Worm (Caenorhabditis elegans) whole organism, L2 larva: ENCODE results near the gene C27H5.2.

Source experiments
- C34F6.9 ChIP-seq: fragments of 150-350 bp; optimal IDR thresholded peaks from 2 replicates; lab custom pipeline; 2014; ENCODE audit warnings: missing biosample characterization, missing genetic modification characterization
- F13H6.1 ChIP-seq: sonication (generic microtip); optimal IDR thresholded peaks from 2 replicates; lab custom pipeline; 2016; ENCODE audit warnings: missing genetic modification characterization, missing compliant biosample characterization
- Y55F3AM.14 ChIP-seq: fragments of 200-800 bp; sonication (Bioruptor generic); optimal IDR thresholded peaks from 2 replicates; lab custom pipeline; 2018; ENCODE audit warnings: mild to moderate bottlenecking, missing genetic modification characterization, missing compliant biosample characterization
- ZK546.5 ChIP-seq: sonication (generic microtip); optimal IDR thresholded peaks from 2 replicates; lab custom pipeline; 2017; ENCODE audit warnings: missing biosample characterization, missing genetic modification characterization
- alr-1 ChIP-seq: fragments of 150-350 bp; optimal IDR thresholded peaks from 2 replicates; lab custom pipeline; 2014; ENCODE audit warnings: missing biosample characterization, missing genetic modification characterization
- aly-2 ChIP-seq: fragments of 150-350 bp; optimal IDR thresholded peaks from 2 replicates; lab custom pipeline; 2014; ENCODE audit warnings: missing biosample characterization, missing genetic modification characterization
- ama-1 ChIP-seq: fragments of 150-350 bp; optimal IDR thresholded peaks from 2 replicates; lab custom pipeline; 2018; ENCODE audit warnings: inconsistent platforms
- ceh-16 ChIP-seq: fragments of 150-350 bp; optimal IDR thresholded peaks from 2 replicates; lab custom pipeline; 2014; ENCODE audit warnings: missing biosample characterization, missing genetic modification characterization
- ceh-82 ChIP-seq: fragments of 150-350 bp; optimal IDR thresholded peaks from 2 replicates; lab custom pipeline; 2014; ENCODE audit warnings: missing biosample characterization, missing genetic modification characterization
- crh-2 ChIP-seq: sonication (generic microtip); optimal IDR thresholded peaks from 2 replicates; lab custom pipeline; 2017; ENCODE audit warnings: missing biosample characterization, missing genetic modification characterization
- dmd-4 ChIP-seq: sonication (generic microtip); optimal IDR thresholded peaks from 2 replicates; lab custom pipeline; 2017; ENCODE audit warnings: missing biosample characterization, missing genetic modification characterization
- egl-27 ChIP-seq: sonication (generic microtip); optimal IDR thresholded peaks from 3 replicates; lab custom pipeline; 2017; ENCODE audit warnings: missing biosample characterization, missing genetic modification reagents, missing genetic modification characterization
- elt-1 ChIP-seq: fragments of 150-350 bp; optimal IDR thresholded peaks from 2 replicates; lab custom pipeline; 2014; ENCODE audit warnings: missing biosample characterization, missing genetic modification characterization
- fos-1 ChIP-seq: fragments of 150-350 bp; optimal IDR thresholded peaks from 2 replicates; lab custom pipeline; 2014; ENCODE audit warnings: missing biosample characterization, missing genetic modification characterization
- gmeb-1 ChIP-seq: fragments of 150-350 bp; optimal IDR thresholded peaks from 2 replicates; lab custom pipeline; 2014; ENCODE audit warnings: missing biosample characterization, missing genetic modification characterization
- lin-11 ChIP-seq: fragments of 150-350 bp; sonication (generic microtip); optimal IDR thresholded peaks from 2 replicates; lab custom pipeline; 2014; ENCODE audit warnings: missing biosample characterization, missing genetic modification characterization, inconsistent platforms, mixed read lengths
- lin-13 ChIP-seq: fragments of 150-350 bp; optimal IDR thresholded peaks from 2 replicates; lab custom pipeline; 2014; ENCODE audit warnings: missing biosample characterization, missing genetic modification reagents, missing genetic modification characterization
- mab-5 ChIP-seq: fragments of 150-350 bp; optimal IDR thresholded peaks from 2 replicates; lab custom pipeline; 2014; ENCODE audit warnings: missing biosample characterization, missing genetic modification characterization
- mbf-1 ChIP-seq: sonication (generic microtip); optimal IDR thresholded peaks from 2 replicates; lab custom pipeline; 2017; ENCODE audit warnings: missing biosample characterization, missing genetic modification characterization
- mdl-1 ChIP-seq, 2 experiments: fragments of 150-350 bp in 1 of 2; sonication (generic microtip) in 1 of 2; optimal IDR thresholded peaks; 2 replicates each; lab custom pipeline; 2017; ENCODE audit warnings: missing biosample characterization in 2 of 2, missing genetic modification characterization in 2 of 2
- nhr-10 ChIP-seq: sonication (generic microtip); optimal IDR thresholded peaks from 2 replicates; lab custom pipeline; 2017; ENCODE audit warnings: missing biosample characterization, missing genetic modification characterization
- nhr-11 ChIP-seq: fragments of 150-350 bp; optimal IDR thresholded peaks from 2 replicates; lab custom pipeline; 2014; ENCODE audit warnings: missing biosample characterization, missing genetic modification characterization
- nhr-12 ChIP-seq: fragments of 150-350 bp; optimal IDR thresholded peaks from 2 replicates; lab custom pipeline; 2014; ENCODE audit warnings: missing biosample characterization, missing genetic modification characterization
- nhr-21 ChIP-seq: fragments of 150-350 bp; optimal IDR thresholded peaks from 2 replicates; lab custom pipeline; 2014; ENCODE audit warnings: missing biosample characterization, missing genetic modification characterization
- nhr-23 ChIP-seq: fragments of 150-350 bp; optimal IDR thresholded peaks from 2 replicates; lab custom pipeline; 2014; ENCODE audit warnings: missing biosample characterization, missing genetic modification reagents, missing genetic modification characterization
- nhr-237 ChIP-seq: fragments of 150-350 bp; optimal IDR thresholded peaks from 2 replicates; lab custom pipeline; 2014; ENCODE audit warnings: missing biosample characterization, missing genetic modification characterization
- nhr-6 ChIP-seq: fragments of 150-350 bp; optimal IDR thresholded peaks from 2 replicates; lab custom pipeline; 2014; ENCODE audit warnings: missing biosample characterization, missing genetic modification characterization
- nhr-77 ChIP-seq: fragments of 150-350 bp; optimal IDR thresholded peaks from 2 replicates; lab custom pipeline; 2014; ENCODE audit warnings: missing biosample characterization, missing genetic modification characterization
- peb-1 ChIP-seq: fragments of 150-350 bp; optimal IDR thresholded peaks from 2 replicates; lab custom pipeline; 2014; ENCODE audit warnings: missing biosample characterization, missing genetic modification characterization
- sem-4 ChIP-seq: fragments of 150-350 bp; optimal IDR thresholded peaks from 2 replicates; lab custom pipeline; 2014; ENCODE audit warnings: missing biosample characterization, missing genetic modification reagents, missing genetic modification characterization
- sma-9 ChIP-seq, 2 experiments: fragments of 150-350 bp in 1 of 2; sonication (generic microtip) in 1 of 2; optimal IDR thresholded peaks; 2 replicates each; lab custom pipeline; 2014 to 2016; ENCODE audit warnings: missing genetic modification characterization in 2 of 2, mild to moderate bottlenecking in 1 of 2, missing biosample characterization in 1 of 2, missing compliant biosample characterization in 1 of 2, missing genetic modification reagents in 1 of 2, moderate library complexity in 1 of 2
- snpc-4 ChIP-seq: fragments of 150-350 bp; optimal IDR thresholded peaks from 2 replicates; lab custom pipeline; 2014; ENCODE audit warnings: missing biosample characterization, missing genetic modification characterization
- unc-62 ChIP-seq: fragments of 150-350 bp; optimal IDR thresholded peaks from 2 replicates; lab custom pipeline; 2014; ENCODE audit warnings: missing biosample characterization, missing genetic modification reagents, missing genetic modification characterization
- zag-1 ChIP-seq: fragments of 150-350 bp; optimal IDR thresholded peaks from 2 replicates; lab custom pipeline; 2014; ENCODE audit warnings: missing biosample characterization, missing genetic modification characterization
- ztf-1 ChIP-seq: fragments of 200-800 bp; sonication (Bioruptor generic); conservative IDR thresholded peaks from 2 replicates; pipeline ENCODE4 v1.3.6; 2022; ENCODE audit warnings: missing genetic modification characterization, missing compliant biosample characterization
- ztf-11 ChIP-seq: sonication (generic microtip); optimal IDR thresholded peaks from 2 replicates; lab custom pipeline; 2017; ENCODE audit warnings: missing biosample characterization, missing genetic modification characterization

Gene C27H5.2

DNA sequence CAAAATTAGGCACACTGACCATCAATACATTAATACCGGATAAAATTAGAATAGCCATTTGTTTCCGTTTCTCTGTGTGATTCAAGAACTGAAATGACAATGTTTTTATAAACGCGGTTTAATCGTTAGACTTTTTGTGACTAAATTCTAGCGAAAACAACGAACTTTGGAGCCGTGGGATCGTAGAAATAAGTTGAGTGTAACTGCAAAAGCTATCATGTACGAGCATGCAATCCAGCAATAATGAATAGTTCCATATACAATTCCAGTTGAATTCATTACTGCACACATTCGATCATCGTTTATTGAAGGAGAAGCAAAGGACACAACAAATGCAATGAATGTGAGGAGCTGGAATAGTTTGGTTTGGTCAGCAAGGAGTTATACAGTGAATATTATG, 30.7 kb downstream of the C27H5.2 start:
- TF ChIP-seq mab-5 (tag; lab: Kevin White, UChicago) (no peak), peb-1 (tag; lab: Kevin White, UChicago) (no peak), ceh-16 (tag; lab: Kevin White, UChicago) (no peak), Y55F3AM.14 (GFP tag; lab: Kevin White, UChicago) (no peak), snpc-4 (tag; lab: Kevin White, UChicago) (no peak), lin-11 (tag; lab: Kevin White, UChicago) (no peak)

DNA sequence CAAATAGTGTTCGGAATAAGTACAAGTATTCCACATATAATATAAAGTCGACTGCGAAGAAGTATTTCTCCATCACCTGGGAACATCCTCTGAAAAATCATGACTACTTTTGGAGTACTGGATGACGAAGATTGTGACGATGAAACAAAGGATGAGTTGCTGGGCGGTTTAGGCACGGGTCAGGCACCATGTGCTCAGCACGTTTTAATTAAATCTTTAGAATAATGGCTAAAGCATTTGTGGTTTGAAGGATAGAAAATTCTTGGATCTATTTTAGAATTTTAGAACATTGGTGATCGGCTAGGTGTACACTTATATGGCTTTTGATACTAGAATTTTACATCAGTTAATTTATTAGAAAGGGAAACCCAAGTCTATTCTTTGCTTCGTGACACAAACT, 31.7 kb downstream of the C27H5.2 start, which contains the start of gene C27H5.6:
Gene C27H5.6 (minus strand): TSS at position 101 of the 400 bp plus-strand sequence.
- TF ChIP-seq ZK546.5 (tag; lab: Kevin White, UChicago): no peak
- TF ChIP-seq ceh-82 (tag; lab: Kevin White, UChicago): no peak
- TF ChIP-seq C34F6.9: no peak
- TF ChIP-seq gmeb-1 (tag; lab: Kevin White, UChicago): no peak
- no peak for TF ChIP-seq ama-1 (lab: Kevin White, UChicago)
- no peak for TF ChIP-seq mbf-1
- no peak for TF ChIP-seq F13H6.1
- TF ChIP-seq Y55F3AM.14 (GFP tag; lab: Kevin White, UChicago): no peak
- no peak for TF ChIP-seq ztf-1 (GFP tag; lab: Robert Waterston, UW)

DNA sequence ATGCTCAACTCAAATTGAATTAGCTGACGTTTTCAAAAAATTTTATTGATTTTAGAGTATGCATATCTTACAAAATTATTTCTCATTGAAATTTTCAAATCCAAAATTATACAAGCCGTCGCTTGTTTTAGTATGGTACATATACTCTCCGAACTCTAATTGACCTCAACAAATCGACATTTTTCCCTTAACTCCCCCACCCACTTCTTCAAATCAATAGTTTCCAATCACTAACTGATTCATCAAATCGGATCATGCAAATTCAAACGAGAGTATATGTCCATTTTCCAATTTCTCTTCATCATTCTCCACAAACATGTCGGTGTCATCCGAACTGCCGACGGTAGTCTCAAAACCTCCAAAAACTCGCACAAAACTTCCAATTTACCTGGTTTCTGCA, 33.7 kb downstream of the C27H5.2 start, which contains the start of gene E04F6.4:
Gene E04F6.4 (plus strand): TSS at position 301 of the 400 bp plus-strand sequence.
- TF ChIP-seq Y55F3AM.14 (GFP tag; lab: Kevin White, UChicago) (no peak), dmd-4 (tag; lab: Kevin White, UChicago) (no peak), nhr-6 (tag; lab: Kevin White, UChicago) (no peak), elt-1 (tag; lab: Kevin White, UChicago) (no peak), lin-11 (tag; lab: Kevin White, UChicago) (no peak), nhr-77 (tag; lab: Kevin White, UChicago) (no peak)

- TF ChIP-seq nhr-11 (no peak), zag-1 (tag; lab: Kevin White, UChicago) (no peak), C34F6.9 (no peak), nhr-23 (tag; lab: Kevin White, UChicago) (no peak), ztf-11 (tag; lab: Kevin White, UChicago) (no peak), sem-4 (no peak), crh-2 (tag; lab: Kevin White, UChicago) (no peak), nhr-21 (tag; lab: Kevin White, UChicago) (no peak), nhr-6 (tag; lab: Kevin White, UChicago) (no peak), alr-1 (tag; lab: Kevin White, UChicago) (no peak), unc-62 (GFP tag; lab: Kevin White, UChicago) (no peak), lin-13 (GFP tag; lab: Kevin White, UChicago) (no peak), nhr-10 (no peak), dmd-4 (tag; lab: Kevin White, UChicago) (no peak), mbf-1 (no peak), mdl-1 (tag; optimal IDR thresholded peaks at IDR 0.05; lab: Kevin White, UChicago) (no peak), nhr-237 (tag; lab: Kevin White, UChicago) (no peak), aly-2 (tag; lab: Kevin White, UChicago) (no peak), nhr-12 (no peak)
These were observed 40.2 kb downstream of the C27H5.2 start, which contains the start of gene acdh-12 for ce11 chrII:7195541-7195940. Gene acdh-12, minus strand, starts transcription at chrII:7195641.

- TF ChIP-seq sma-9 (GFP tag; optimal IDR thresholded peaks at IDR 0.05; lab: Kevin White, UChicago) (peak; percentile 13), sma-9 (tag; optimal IDR thresholded peaks at IDR 0.05; lab: Kevin White, UChicago) (no peak), fos-1 (tag; lab: Kevin White, UChicago) (peak; percentile 25), alr-1 (tag; lab: Kevin White, UChicago) (no peak), nhr-23 (tag; lab: Kevin White, UChicago) (no peak), egl-27 (tag; lab: Kevin White, UChicago) (no peak)
These were observed 40.7 kb downstream of the C27H5.2 start, which contains the start of gene maoc-1 for ce11 chrII:7196040-7196439. Gene maoc-1, plus strand, starts transcription at chrII:7196276.
